Worm (Caenorhabditis elegans): ENCODE results near the gene Y42H9AR.2.
"Not testable (repeated sequence)": the region's sequence is repeated elsewhere in the genome, so short reads cannot be mapped to it uniquely, and the experiment has no call there.

The Y42H9AR.2 gene

ce11 chrIV:8112646-8113045, 12.9 kb downstream of the Y42H9AR.2 start:
- peak; percentile 48 for TF ChIP-seq pha-4 (tag; optimal IDR thresholded peaks at IDR 0.05)
- TF ChIP-seq nhr-23 (tag; optimal IDR thresholded peaks at IDR 0.05), result no peak

ce11 chrIV:8113161-8113560, 13.5 kb downstream of the Y42H9AR.2 start, which contains the start of gene Y42H9AR.1:
Gene Y42H9AR.1, plus strand, starts transcription at chrIV:8113393.
- no peak for TF ChIP-seq R02D3.7 (tag; optimal IDR thresholded peaks at IDR 0.05)
- no peak for TF ChIP-seq daf-12 (tag; optimal IDR thresholded peaks at IDR 0.05)
- TF ChIP-seq ceh-16 (tag; optimal IDR thresholded peaks at IDR 0.05), result no peak
- peak; percentile 0 for TF ChIP-seq nhr-25 (tag; optimal IDR thresholded peaks at IDR 0.05)
- peak; percentile 48 for TF ChIP-seq hmg-11 (tag; optimal IDR thresholded peaks at IDR 0.05)
- TF ChIP-seq nfya-1 (tag; optimal IDR thresholded peaks at IDR 0.05; ENCODE audit: insufficient read depth), result peak; percentile 23

DNA sequence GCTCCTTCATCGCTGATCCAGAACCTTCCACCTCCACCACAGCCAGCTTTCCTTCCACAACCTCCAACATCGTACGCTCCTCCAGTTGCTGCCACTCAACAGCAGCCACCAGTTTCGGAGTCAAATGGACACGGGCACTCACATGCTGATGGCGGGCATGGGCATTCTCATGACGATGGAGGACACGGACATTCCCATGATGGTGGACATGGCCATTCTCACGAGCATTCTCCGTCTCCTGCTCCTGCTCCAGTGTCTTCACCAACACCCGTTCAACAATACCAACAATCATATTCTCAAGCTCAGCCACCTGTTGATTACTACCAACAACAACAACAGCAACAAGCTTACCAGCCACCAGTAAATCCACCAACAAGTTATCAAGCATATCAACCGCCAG, 14.8 kb downstream of the Y42H9AR.2 start:
- no peak for TF ChIP-seq eor-1 (tag; optimal IDR thresholded peaks at IDR 0.05)
- TF ChIP-seq egl-27 (tag; optimal IDR thresholded peaks at IDR 0.05), result no peak
- TF ChIP-seq nhr-12 (tag; optimal IDR thresholded peaks at IDR 0.05), result no peak
- TF ChIP-seq unc-62 (GFP tag; optimal IDR thresholded peaks at IDR 0.05), result no peak
- TF ChIP-seq nhr-77 (tag; optimal IDR thresholded peaks at IDR 0.05), result no peak
- no peak for TF ChIP-seq ceh-82 (tag; optimal IDR thresholded peaks at IDR 0.05)
- no peak for TF ChIP-seq aly-2 (tag; optimal IDR thresholded peaks at IDR 0.05)

DNA sequence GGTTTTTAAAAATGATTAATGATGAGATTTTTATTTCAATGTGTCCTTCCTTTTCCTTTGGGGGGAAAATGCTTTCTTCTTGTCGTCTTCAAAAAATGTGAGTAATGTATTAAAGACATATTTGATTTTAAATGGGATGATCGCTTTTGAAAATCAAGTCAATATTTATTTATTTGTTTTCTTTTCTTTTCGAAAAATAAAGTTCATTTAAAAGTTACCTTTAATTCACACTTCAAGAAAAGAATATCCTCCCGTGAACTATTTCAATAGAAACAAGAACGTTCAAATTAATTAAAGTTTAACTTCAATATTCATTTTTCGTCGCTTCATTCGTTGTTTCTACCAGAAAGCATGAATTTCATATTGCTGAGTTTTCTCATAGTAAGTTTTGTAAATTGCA, 15.8 kb downstream of the Y42H9AR.2 start, which contains the start of gene irld-8:
Gene irld-8, plus strand, starts transcription at position 301 of the 400 bp plus-strand sequence.
- TF ChIP-seq fos-1 (tag; optimal IDR thresholded peaks at IDR 0.05) (no peak), zag-1 (tag; optimal IDR thresholded peaks at IDR 0.05) (no peak), ztf-4 (tag; optimal IDR thresholded peaks at IDR 0.05) (no peak), nhr-23 (tag; optimal IDR thresholded peaks at IDR 0.05) (no peak), sea-2 (GFP tag; optimal IDR thresholded peaks at IDR 0.05) (no peak), mdl-1 (tag; optimal IDR thresholded peaks at IDR 0.05) (no peak), lin-39 (tag; optimal IDR thresholded peaks at IDR 0.05) (no peak), nhr-77 (tag; optimal IDR thresholded peaks at IDR 0.05) (no peak), ceh-82 (tag; optimal IDR thresholded peaks at IDR 0.05) (no peak), nhr-12 (tag; optimal IDR thresholded peaks at IDR 0.05) (no peak), nhr-25 (tag; optimal IDR thresholded peaks at IDR 0.05) (no peak), nfya-1 (tag; optimal IDR thresholded peaks at IDR 0.05; ENCODE audit: insufficient read depth) (no peak)

ce11 chrIV:8118790-8119189, 19.1 kb downstream of the Y42H9AR.2 start, which contains the start of gene F42G8.8:
Gene F42G8.8, plus strand, starts transcription at chrIV:8119090.
- TF ChIP-seq ceh-82 (tag; optimal IDR thresholded peaks at IDR 0.05) (no peak), snpc-4 (tag; optimal IDR thresholded peaks at IDR 0.05) (no peak), tbx-2 (tag; optimal IDR thresholded peaks at IDR 0.05) (no peak)

- not testable (repeated sequence) for TF ChIP-seq ZK546.5, egl-5, snpc-4 (tag; optimal IDR thresholded peaks at IDR 0.05)
Measured at ce11 chrIV:8122349-8122748, 22.6 kb downstream of the Y42H9AR.2 start, which contains the start of gene erp-44.3. Gene erp-44.3, plus strand, starts transcription at chrIV:8122649.

DNA sequence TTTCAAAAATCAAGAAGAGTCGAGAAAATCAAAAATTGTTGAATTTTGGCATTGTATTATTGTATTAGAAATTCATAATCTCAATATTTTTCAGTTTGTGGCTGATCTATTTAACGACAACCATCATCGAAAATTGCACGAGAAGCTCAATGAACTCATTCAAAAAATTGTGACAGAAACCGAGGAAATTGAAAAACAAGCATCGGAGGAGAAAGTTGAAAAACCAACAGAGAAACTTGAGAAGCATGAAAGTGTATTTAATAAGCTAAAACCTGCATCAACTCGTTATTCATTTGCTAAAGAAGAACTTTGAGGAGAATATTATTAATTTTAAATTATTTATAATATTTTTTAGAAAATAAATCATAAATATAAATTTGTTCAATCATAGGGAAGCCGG, 27.2 kb downstream of the Y42H9AR.2 start, which contains the start of gene ceph-41:
Gene ceph-41, plus strand, starts transcription at position 301 of the 400 bp plus-strand sequence.
- TF ChIP-seq fkh-10 (GFP tag; optimal IDR thresholded peaks at IDR 0.05) (no peak), lin-39 (tag; optimal IDR thresholded peaks at IDR 0.05) (no peak), elt-1 (tag; optimal IDR thresholded peaks at IDR 0.05) (no peak), nhr-25 (tag; optimal IDR thresholded peaks at IDR 0.05) (no peak), nhr-11 (tag; optimal IDR thresholded peaks at IDR 0.05) (no peak)

ce11 chrIV:8127430-8127829, 27.7 kb downstream of the Y42H9AR.2 start:
- TF ChIP-seq elt-1 (tag; optimal IDR thresholded peaks at IDR 0.05) (no peak), nhr-76 (tag; optimal IDR thresholded peaks at IDR 0.05) (no peak), nhr-43 (tag; optimal IDR thresholded peaks at IDR 0.05; ENCODE audit: poor library complexity, severe bottlenecking) (no peak), nhr-23 (tag; optimal IDR thresholded peaks at IDR 0.05) (no peak), ceh-82 (tag; optimal IDR thresholded peaks at IDR 0.05) (no peak), elt-2 (tag; optimal IDR thresholded peaks at IDR 0.05) (no peak), snpc-4 (tag; optimal IDR thresholded peaks at IDR 0.05) (no peak), nhr-11 (tag; optimal IDR thresholded peaks at IDR 0.05) (no peak), nhr-12 (tag; optimal IDR thresholded peaks at IDR 0.05) (no peak), lin-15B (tag; optimal IDR thresholded peaks at IDR 0.05) (no peak), nhr-67 (tag; optimal IDR thresholded peaks at IDR 0.05) (no peak), lin-39 (tag; optimal IDR thresholded peaks at IDR 0.05) (no peak), nhr-77 (tag; optimal IDR thresholded peaks at IDR 0.05) (no peak), sea-2 (GFP tag; optimal IDR thresholded peaks at IDR 0.05) (no peak), unc-39 (tag; optimal IDR thresholded peaks at IDR 0.05) (no peak), mdl-1 (tag; optimal IDR thresholded peaks at IDR 0.05) (no peak), ztf-11 (tag; optimal IDR thresholded peaks at IDR 0.05) (no peak), lsy-12 (tag; optimal IDR thresholded peaks at IDR 0.05) (no peak), skn-1 (tag; optimal IDR thresholded peaks at IDR 0.05) (no peak), ama-1 (optimal IDR thresholded peaks at IDR 0.05) (no peak)
